Worm (Caenorhabditis elegans) whole organism, L2 larva: ENCODE data around the gene idpa-2.

Source experiments
- C34F6.9 ChIP-seq: fragments of 150-350 bp; optimal IDR thresholded peaks from 2 replicates; lab custom pipeline; 2014; ENCODE audit warnings: missing biosample characterization, missing genetic modification characterization
- F13H6.1 ChIP-seq: sonication (generic microtip); optimal IDR thresholded peaks from 2 replicates; lab custom pipeline; 2016; ENCODE audit warnings: missing genetic modification characterization, missing compliant biosample characterization
- R02D3.7 ChIP-seq: fragments of 150-350 bp; optimal IDR thresholded peaks from 2 replicates; lab custom pipeline; 2014; ENCODE audit warnings: missing biosample characterization, missing genetic modification characterization
- Y55F3AM.14 ChIP-seq: fragments of 200-800 bp; sonication (Bioruptor generic); optimal IDR thresholded peaks from 2 replicates; lab custom pipeline; 2018; ENCODE audit warnings: mild to moderate bottlenecking, missing genetic modification characterization, missing compliant biosample characterization
- ZK546.5 ChIP-seq: sonication (generic microtip); optimal IDR thresholded peaks from 2 replicates; lab custom pipeline; 2017; ENCODE audit warnings: missing biosample characterization, missing genetic modification characterization
- alr-1 ChIP-seq: fragments of 150-350 bp; optimal IDR thresholded peaks from 2 replicates; lab custom pipeline; 2014; ENCODE audit warnings: missing biosample characterization, missing genetic modification characterization
- aly-2 ChIP-seq: fragments of 150-350 bp; optimal IDR thresholded peaks from 2 replicates; lab custom pipeline; 2014; ENCODE audit warnings: missing biosample characterization, missing genetic modification characterization
- ama-1 ChIP-seq: fragments of 150-350 bp; optimal IDR thresholded peaks from 2 replicates; lab custom pipeline; 2018; ENCODE audit warnings: inconsistent platforms
- blmp-1 ChIP-seq: sonication (generic microtip); optimal IDR thresholded peaks from 2 replicates; lab custom pipeline; 2017; ENCODE audit warnings: missing genetic modification characterization, mild to moderate bottlenecking, missing compliant biosample characterization, antibody characterized with exemption, moderate library complexity; ENCODE audit not compliant: insufficient read depth
- ceh-16 ChIP-seq: fragments of 150-350 bp; optimal IDR thresholded peaks from 2 replicates; lab custom pipeline; 2014; ENCODE audit warnings: missing biosample characterization, missing genetic modification characterization
- ceh-82 ChIP-seq: fragments of 150-350 bp; optimal IDR thresholded peaks from 2 replicates; lab custom pipeline; 2014; ENCODE audit warnings: missing biosample characterization, missing genetic modification characterization
- crh-2 ChIP-seq: sonication (generic microtip); optimal IDR thresholded peaks from 2 replicates; lab custom pipeline; 2017; ENCODE audit warnings: missing biosample characterization, missing genetic modification characterization
- dmd-4 ChIP-seq: sonication (generic microtip); optimal IDR thresholded peaks from 2 replicates; lab custom pipeline; 2017; ENCODE audit warnings: missing biosample characterization, missing genetic modification characterization
- egl-27 ChIP-seq: sonication (generic microtip); optimal IDR thresholded peaks from 3 replicates; lab custom pipeline; 2017; ENCODE audit warnings: missing biosample characterization, missing genetic modification reagents, missing genetic modification characterization
- elt-1 ChIP-seq: fragments of 150-350 bp; optimal IDR thresholded peaks from 2 replicates; lab custom pipeline; 2014; ENCODE audit warnings: missing biosample characterization, missing genetic modification characterization
- elt-3 ChIP-seq: sonication (generic microtip); optimal IDR thresholded peaks from 2 replicates; lab custom pipeline; 2017; ENCODE audit warnings: missing biosample characterization, missing genetic modification characterization
- fos-1 ChIP-seq: fragments of 150-350 bp; optimal IDR thresholded peaks from 2 replicates; lab custom pipeline; 2014; ENCODE audit warnings: missing biosample characterization, missing genetic modification characterization
- gmeb-1 ChIP-seq: fragments of 150-350 bp; optimal IDR thresholded peaks from 2 replicates; lab custom pipeline; 2014; ENCODE audit warnings: missing biosample characterization, missing genetic modification characterization
- lin-11 ChIP-seq: fragments of 150-350 bp; sonication (generic microtip); optimal IDR thresholded peaks from 2 replicates; lab custom pipeline; 2014; ENCODE audit warnings: missing biosample characterization, missing genetic modification characterization, inconsistent platforms, mixed read lengths
- lin-13 ChIP-seq: fragments of 150-350 bp; optimal IDR thresholded peaks from 2 replicates; lab custom pipeline; 2014; ENCODE audit warnings: missing biosample characterization, missing genetic modification reagents, missing genetic modification characterization
- lin-39 ChIP-seq: fragments of 150-350 bp; optimal IDR thresholded peaks from 2 replicates; lab custom pipeline; 2014; ENCODE audit warnings: missing biosample characterization, missing genetic modification reagents, missing genetic modification characterization
- lsy-2 ChIP-seq, 2 experiments: fragments of 150-350 bp in 1 of 2; sonication (generic microtip) in 1 of 2; optimal IDR thresholded peaks; 2 replicates each; lab custom pipeline; 2014 to 2017; ENCODE audit warnings: missing biosample characterization in 2 of 2, missing genetic modification characterization in 2 of 2
- mab-5 ChIP-seq: fragments of 150-350 bp; optimal IDR thresholded peaks from 2 replicates; lab custom pipeline; 2014; ENCODE audit warnings: missing biosample characterization, missing genetic modification characterization
- mbf-1 ChIP-seq: sonication (generic microtip); optimal IDR thresholded peaks from 2 replicates; lab custom pipeline; 2017; ENCODE audit warnings: missing biosample characterization, missing genetic modification characterization
- mdl-1 ChIP-seq, 2 experiments: fragments of 150-350 bp in 1 of 2; sonication (generic microtip) in 1 of 2; optimal IDR thresholded peaks; 2 replicates each; lab custom pipeline; 2017; ENCODE audit warnings: missing biosample characterization in 2 of 2, missing genetic modification characterization in 2 of 2
- nhr-10 ChIP-seq: sonication (generic microtip); optimal IDR thresholded peaks from 2 replicates; lab custom pipeline; 2017; ENCODE audit warnings: missing biosample characterization, missing genetic modification characterization
- nhr-11 ChIP-seq: fragments of 150-350 bp; optimal IDR thresholded peaks from 2 replicates; lab custom pipeline; 2014; ENCODE audit warnings: missing biosample characterization, missing genetic modification characterization
- nhr-12 ChIP-seq: fragments of 150-350 bp; optimal IDR thresholded peaks from 2 replicates; lab custom pipeline; 2014; ENCODE audit warnings: missing biosample characterization, missing genetic modification characterization
- nhr-129 ChIP-seq: fragments of 150-350 bp; optimal IDR thresholded peaks from 2 replicates; lab custom pipeline; 2014; ENCODE audit warnings: missing biosample characterization, missing genetic modification characterization
- nhr-21 ChIP-seq: fragments of 150-350 bp; optimal IDR thresholded peaks from 2 replicates; lab custom pipeline; 2014; ENCODE audit warnings: missing biosample characterization, missing genetic modification characterization
- nhr-23 ChIP-seq: fragments of 150-350 bp; optimal IDR thresholded peaks from 2 replicates; lab custom pipeline; 2014; ENCODE audit warnings: missing biosample characterization, missing genetic modification reagents, missing genetic modification characterization
- nhr-25 ChIP-seq: fragments of 150-350 bp; sonication (generic microtip); optimal IDR thresholded peaks from 3 replicates; lab custom pipeline; 2014; ENCODE audit warnings: missing biosample characterization, missing genetic modification characterization
- nhr-6 ChIP-seq: fragments of 150-350 bp; optimal IDR thresholded peaks from 2 replicates; lab custom pipeline; 2014; ENCODE audit warnings: missing biosample characterization, missing genetic modification characterization
- nhr-77 ChIP-seq: fragments of 150-350 bp; optimal IDR thresholded peaks from 2 replicates; lab custom pipeline; 2014; ENCODE audit warnings: missing biosample characterization, missing genetic modification characterization
- peb-1 ChIP-seq: fragments of 150-350 bp; optimal IDR thresholded peaks from 2 replicates; lab custom pipeline; 2014; ENCODE audit warnings: missing biosample characterization, missing genetic modification characterization
- sem-4 ChIP-seq: fragments of 150-350 bp; optimal IDR thresholded peaks from 2 replicates; lab custom pipeline; 2014; ENCODE audit warnings: missing biosample characterization, missing genetic modification reagents, missing genetic modification characterization
- skn-1 ChIP-seq: sonication (generic microtip); optimal IDR thresholded peaks from 2 replicates; lab custom pipeline; 2017; ENCODE audit warnings: missing biosample characterization, missing genetic modification characterization
- sma-3 ChIP-seq: sonication (generic microtip); optimal IDR thresholded peaks from 2 replicates; lab custom pipeline; 2016; ENCODE audit warnings: missing genetic modification reagents, missing genetic modification characterization, missing compliant biosample characterization
- sma-9 ChIP-seq, 2 experiments: fragments of 150-350 bp in 1 of 2; sonication (generic microtip) in 1 of 2; optimal IDR thresholded peaks; 2 replicates each; lab custom pipeline; 2014 to 2016; ENCODE audit warnings: missing genetic modification characterization in 2 of 2, mild to moderate bottlenecking in 1 of 2, missing biosample characterization in 1 of 2, missing compliant biosample characterization in 1 of 2, missing genetic modification reagents in 1 of 2, moderate library complexity in 1 of 2
- snpc-4 ChIP-seq: fragments of 150-350 bp; optimal IDR thresholded peaks from 2 replicates; lab custom pipeline; 2014; ENCODE audit warnings: missing biosample characterization, missing genetic modification characterization
- unc-55 ChIP-seq: fragments of 150-350 bp; sonication (generic microtip); optimal IDR thresholded peaks from 3 replicates; lab custom pipeline; 2014; ENCODE audit warnings: missing biosample characterization, missing genetic modification reagents, missing genetic modification characterization
- unc-62 ChIP-seq: fragments of 150-350 bp; optimal IDR thresholded peaks from 2 replicates; lab custom pipeline; 2014; ENCODE audit warnings: missing biosample characterization, missing genetic modification reagents, missing genetic modification characterization
- zag-1 ChIP-seq: fragments of 150-350 bp; optimal IDR thresholded peaks from 2 replicates; lab custom pipeline; 2014; ENCODE audit warnings: missing biosample characterization, missing genetic modification characterization
- ztf-1 ChIP-seq: fragments of 200-800 bp; sonication (Bioruptor generic); conservative IDR thresholded peaks from 2 replicates; pipeline ENCODE4 v1.3.6; 2022; ENCODE audit warnings: missing genetic modification characterization, missing compliant biosample characterization
- ztf-11 ChIP-seq: sonication (generic microtip); optimal IDR thresholded peaks from 2 replicates; lab custom pipeline; 2017; ENCODE audit warnings: missing biosample characterization, missing genetic modification characterization
- ztf-4 ChIP-seq: fragments of 150-350 bp; optimal IDR thresholded peaks from 2 replicates; lab custom pipeline; 2014; ENCODE audit warnings: missing biosample characterization, missing genetic modification characterization

idpa-2 gene

ce11 chrII:8785875-8786274 lies 6.7 kb downstream of the idpa-2 start:
- TF ChIP-seq mbf-1 (tag; lab: Kevin White, UChicago), result no peak
- no peak for TF ChIP-seq elt-1
- TF ChIP-seq aly-2 (tag; lab: Kevin White, UChicago), result no peak
- TF ChIP-seq mab-5 (tag; lab: Kevin White, UChicago), result no peak
- TF ChIP-seq lin-39, result no peak
- peak; percentile 35 for TF ChIP-seq C34F6.9 (tag; lab: Kevin White, UChicago)
- TF ChIP-seq F13H6.1 (tag; lab: Kevin White, UChicago), result no peak
- TF ChIP-seq ztf-1 (GFP tag; lab: Robert Waterston, UW), result no peak
- TF ChIP-seq gmeb-1, result no peak
- TF ChIP-seq mdl-1 (tag; optimal IDR thresholded peaks at IDR 0.05; lab: Kevin White, UChicago), result peak; percentile 45 to 58
- TF ChIP-seq sem-4, result peak; percentile 32
- no peak for TF ChIP-seq nhr-21 (tag; lab: Kevin White, UChicago)
- no peak for TF ChIP-seq ztf-11 (tag; lab: Kevin White, UChicago)
- no peak for TF ChIP-seq unc-62 (GFP tag; lab: Kevin White, UChicago)
- TF ChIP-seq dmd-4 (tag; lab: Kevin White, UChicago), result no peak
- no peak for TF ChIP-seq zag-1 (tag; lab: Kevin White, UChicago)
- TF ChIP-seq egl-27 (tag; lab: Kevin White, UChicago), result no peak
- peak; percentile 39 for TF ChIP-seq ztf-4 (tag; lab: Kevin White, UChicago)
- no peak for TF ChIP-seq Y55F3AM.14
- no peak for TF ChIP-seq ceh-82 (tag; lab: Kevin White, UChicago)
- no peak for TF ChIP-seq skn-1
- TF ChIP-seq unc-55 (GFP tag; lab: Kevin White, UChicago), result no peak
- TF ChIP-seq lin-13, result no peak
- TF ChIP-seq elt-3, result no peak
- no peak for TF ChIP-seq nhr-6 (tag; lab: Kevin White, UChicago)
- TF ChIP-seq peb-1 (tag; lab: Kevin White, UChicago), result no peak
- no peak for TF ChIP-seq nhr-10 (tag; lab: Kevin White, UChicago)
- TF ChIP-seq ama-1 (lab: Kevin White, UChicago), result no peak
- no peak for TF ChIP-seq R02D3.7 (tag; lab: Kevin White, UChicago)
- TF ChIP-seq nhr-12 (tag; lab: Kevin White, UChicago), result no peak
- no peak for TF ChIP-seq nhr-23 (tag; lab: Kevin White, UChicago)
- peak; percentile 8 for TF ChIP-seq snpc-4 (tag; lab: Kevin White, UChicago)
- no peak for TF ChIP-seq ceh-16
- peak in 1 of 2 experiments; percentile 46 for TF ChIP-seq lsy-2 (tag; optimal IDR thresholded peaks at IDR 0.05; lab: Kevin White, UChicago)
- TF ChIP-seq nhr-129 (tag; lab: Kevin White, UChicago), result peak; percentile 46
- peak; percentile 25 for TF ChIP-seq sma-9 (GFP tag; optimal IDR thresholded peaks at IDR 0.05; lab: Kevin White, UChicago)
- TF ChIP-seq sma-9 (tag; optimal IDR thresholded peaks at IDR 0.05; lab: Kevin White, UChicago), result no peak
- TF ChIP-seq blmp-1 (tag; lab: Kevin White, UChicago), result no peak
- TF ChIP-seq nhr-11 (tag; lab: Kevin White, UChicago), result peak; percentile 13
- TF ChIP-seq lin-11 (tag; lab: Kevin White, UChicago), result no peak
- TF ChIP-seq ZK546.5, result no peak
- TF ChIP-seq nhr-25 (tag; lab: Kevin White, UChicago), result no peak
- no peak for TF ChIP-seq sma-3 (GFP tag; lab: Kevin White, UChicago)
- no peak for TF ChIP-seq alr-1 (tag; lab: Kevin White, UChicago)

- TF ChIP-seq nhr-25 (tag; lab: Kevin White, UChicago) (no peak), ztf-4 (tag; lab: Kevin White, UChicago) (peak; percentile 20), zag-1 (tag; lab: Kevin White, UChicago) (peak; percentile 33), C34F6.9 (tag; lab: Kevin White, UChicago) (peak; percentile 86), nhr-129 (tag; lab: Kevin White, UChicago) (peak; percentile 48), lin-13 (no peak), mdl-1 (tag; optimal IDR thresholded peaks at IDR 0.05; lab: Kevin White, UChicago) (no peak), nhr-21 (tag; lab: Kevin White, UChicago) (no peak), ama-1 (lab: Kevin White, UChicago) (peak; percentile 82), sma-9 (GFP tag; optimal IDR thresholded peaks at IDR 0.05; lab: Kevin White, UChicago) (peak; percentile 28), sma-9 (tag; optimal IDR thresholded peaks at IDR 0.05; lab: Kevin White, UChicago) (no peak), crh-2 (tag; lab: Kevin White, UChicago) (peak; percentile 71), sem-4 (peak; percentile 23), R02D3.7 (tag; lab: Kevin White, UChicago) (no peak), snpc-4 (tag; lab: Kevin White, UChicago) (peak; percentile 13), peb-1 (tag; lab: Kevin White, UChicago) (no peak), unc-55 (GFP tag; lab: Kevin White, UChicago) (peak; percentile 71), F13H6.1 (tag; lab: Kevin White, UChicago) (peak; percentile 49), lsy-2 (tag; optimal IDR thresholded peaks at IDR 0.05; lab: Kevin White, UChicago) (peak in 1 of 2 experiments; percentile 41), nhr-77 (tag; lab: Kevin White, UChicago) (no peak), fos-1 (peak; percentile 6)
Observed at ce11 chrII:8784235-8784928, 8.2 kb downstream of the idpa-2 start.
